Worm (Caenorhabditis elegans): ENCODE data around the gene Y55H10A.2.
A peak's percentile ranks its signal among the peaks of the same experiment; 100 is the strongest.
"Not testable (repeated sequence)": the region's sequence is repeated elsewhere in the genome, so short reads cannot be mapped to it uniquely, and the experiment has no call there.

Y55H10A.2 gene

DNA sequence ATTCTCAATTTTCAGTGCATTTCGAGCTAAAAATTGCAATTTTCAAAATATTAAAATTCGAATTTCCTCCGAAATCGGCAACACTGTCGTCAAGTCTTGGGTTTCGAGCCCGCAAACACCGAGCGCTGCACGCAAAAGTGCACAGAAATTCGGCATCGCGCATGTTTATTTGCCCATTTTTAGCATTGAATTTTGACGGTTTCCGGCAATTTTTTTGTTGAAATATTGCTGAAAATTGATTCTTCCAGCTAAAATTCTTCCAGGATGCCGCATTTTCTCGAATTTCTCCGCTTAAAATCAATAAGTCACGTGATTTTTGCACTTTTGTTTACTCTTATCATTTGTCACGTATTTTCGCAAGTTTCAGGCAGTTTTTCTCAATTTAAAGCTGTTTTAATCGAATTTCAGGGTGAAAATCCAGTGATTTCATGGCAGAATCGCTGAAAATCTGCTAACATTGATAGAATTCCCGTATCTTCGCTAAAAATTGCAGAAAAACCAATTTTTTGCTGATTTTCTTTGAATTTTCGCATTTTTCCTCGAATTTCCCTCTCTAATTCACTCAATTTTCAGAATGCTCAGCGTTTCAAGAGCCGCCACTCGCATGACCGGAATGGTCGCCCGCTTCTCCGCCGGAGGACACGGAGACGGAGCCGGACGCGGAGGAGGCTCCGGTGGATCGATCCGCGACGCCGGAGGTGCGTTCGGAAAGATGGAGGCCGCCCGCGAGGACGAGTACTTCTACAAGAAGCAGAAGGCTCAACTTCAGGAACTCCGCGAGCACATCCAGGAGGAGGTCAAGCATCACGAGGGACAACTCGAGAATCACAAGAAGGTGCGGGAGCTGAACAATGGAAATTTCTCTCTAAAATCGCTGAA, 22.3 kb downstream of the Y55H10A.2 start, which contains the start of gene mai-2:
TSS of gene mai-2 (plus strand) at position 574 of the 879 bp plus-strand sequence.
- TF ChIP-seq ztf-23 (GFP tag; IDR thresholded peaks at IDR 0.05) (no peak), cog-1 (tag; optimal IDR thresholded peaks at IDR 0.05) (no peak), ztf-29 (GFP tag; IDR thresholded peaks at IDR 0.05) (no peak), T22C8.4 (GFP tag; IDR thresholded peaks at IDR 0.05) (no peak), ref-1 (GFP tag; conservative IDR thresholded peaks at IDR 0.05) (no peak), flt-1 (GFP tag; IDR thresholded peaks at IDR 0.05) (no peak), klf-2 (GFP tag; conservative IDR thresholded peaks at IDR 0.05) (no peak), tab-1 (GFP tag; IDR thresholded peaks at IDR 0.05) (no peak), med-1 (GFP tag; optimal IDR thresholded peaks at IDR 0.05; ENCODE audit: insufficient read depth) (no peak)

DNA sequence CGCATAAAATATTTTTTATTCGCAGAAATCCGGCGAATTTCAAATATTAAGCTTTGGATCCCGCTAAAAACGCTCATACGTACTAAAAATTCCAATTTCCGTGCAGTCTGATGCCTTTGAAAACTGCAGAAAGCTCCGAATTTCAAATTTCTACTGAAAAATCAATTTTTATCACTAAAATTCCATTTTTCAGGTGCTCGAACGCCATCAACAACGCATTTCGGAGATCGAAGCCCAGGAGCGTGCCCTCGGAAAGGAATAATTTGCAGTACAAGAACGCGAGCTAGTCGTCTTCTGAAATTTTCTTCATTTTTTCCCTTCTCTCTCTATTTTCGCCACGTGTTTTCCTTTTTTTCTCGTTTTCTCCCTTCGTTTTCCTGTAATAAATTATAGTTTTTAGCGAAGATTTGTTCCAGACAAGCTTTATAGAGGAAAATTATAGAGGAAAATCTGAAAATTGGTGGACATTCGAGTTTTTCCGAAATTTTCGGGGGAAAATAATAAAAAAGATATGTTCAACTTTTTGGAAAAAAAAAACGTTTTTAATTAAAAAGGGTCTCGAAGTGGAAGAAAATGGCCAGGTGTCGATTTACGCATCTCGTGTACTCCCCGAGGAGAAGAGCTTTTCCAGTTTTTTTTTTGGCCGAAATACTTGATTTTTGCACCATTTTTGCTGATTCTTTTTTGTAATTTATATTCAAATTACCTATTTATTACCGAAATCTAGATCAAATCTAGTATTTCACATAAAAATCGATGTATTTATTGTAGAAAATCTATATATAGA, 23.4 kb downstream of the Y55H10A.2 start:
- TF ChIP-seq ref-1 (GFP tag; conservative IDR thresholded peaks at IDR 0.05) (no peak), ztf-23 (GFP tag; IDR thresholded peaks at IDR 0.05) (no peak), med-1 (GFP tag; optimal IDR thresholded peaks at IDR 0.05; ENCODE audit: insufficient read depth) (no peak), ztf-29 (GFP tag; IDR thresholded peaks at IDR 0.05) (no peak), tab-1 (GFP tag; IDR thresholded peaks at IDR 0.05) (no peak), klf-2 (GFP tag; conservative IDR thresholded peaks at IDR 0.05) (no peak), flt-1 (GFP tag; IDR thresholded peaks at IDR 0.05) (no peak), cog-1 (tag; optimal IDR thresholded peaks at IDR 0.05) (no peak), T22C8.4 (GFP tag; IDR thresholded peaks at IDR 0.05) (no peak)

ce11 chrIV:3389999-3390398, 26.7 kb downstream of the Y55H10A.2 start, which contains the start of gene B0546.5:
B0546.5 (minus strand) TSS chrIV:3390099.
- not testable (repeated sequence) for TF ChIP-seq med-1 (GFP tag; optimal IDR thresholded peaks at IDR 0.05; ENCODE audit: insufficient read depth); ztf-29 (GFP tag; IDR thresholded peaks at IDR 0.05); cog-1 (tag; optimal IDR thresholded peaks at IDR 0.05)

DNA sequence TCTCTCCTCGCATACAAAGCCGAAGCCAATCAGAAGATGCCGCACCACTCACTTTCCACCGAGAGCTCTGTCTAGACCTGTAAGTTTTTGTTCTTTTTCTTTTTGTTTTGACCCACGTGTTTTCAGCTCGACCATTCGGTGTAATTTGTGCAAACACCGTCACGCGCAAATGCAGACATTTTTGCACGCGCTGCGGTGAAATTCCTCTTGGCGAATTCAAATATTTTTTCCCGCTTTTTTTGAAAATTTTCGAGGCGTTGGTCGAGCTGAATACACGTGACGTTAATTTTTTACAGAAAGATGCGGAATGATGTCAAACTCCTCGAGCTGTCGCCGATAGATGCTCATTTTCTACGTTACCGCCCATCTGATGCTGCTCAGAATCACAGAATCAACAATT, 30.7 kb downstream of the Y55H10A.2 start, which contains the start of gene C04C3.4:
TSS of gene C04C3.4 (plus strand) at position 301 of the 400 bp plus-strand sequence.
- TF ChIP-seq cog-1 (tag; optimal IDR thresholded peaks at IDR 0.05); ztf-29 (GFP tag; IDR thresholded peaks at IDR 0.05); klf-2 (GFP tag; conservative IDR thresholded peaks at IDR 0.05): not testable (repeated sequence)

DNA sequence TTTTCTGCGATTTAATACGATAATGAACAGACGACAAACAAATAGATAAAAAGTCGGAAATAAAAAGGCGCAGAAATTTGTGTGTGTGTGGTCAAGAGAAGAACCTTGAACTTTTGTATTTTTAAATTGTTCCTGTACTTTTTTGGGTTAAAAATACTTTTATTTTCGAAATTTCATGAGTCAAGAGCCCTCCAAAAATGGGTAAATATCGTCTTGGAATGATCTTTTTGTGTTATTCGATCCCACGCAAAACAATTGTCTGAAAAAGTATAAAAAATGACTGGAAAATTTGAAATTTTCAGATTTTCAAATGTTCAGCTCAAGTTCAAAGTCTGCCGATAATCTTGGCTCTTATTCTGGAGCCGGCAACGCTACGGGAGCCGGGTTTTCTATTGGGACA, 32.3 kb downstream of the Y55H10A.2 start, which contains the start of gene C04C3.14:
TSS of gene C04C3.14 (plus strand) at position 301 of the 400 bp plus-strand sequence.
- TF ChIP-seq med-1 (GFP tag; optimal IDR thresholded peaks at IDR 0.05; ENCODE audit: insufficient read depth), result no peak
- no peak for TF ChIP-seq ztf-23 (GFP tag; IDR thresholded peaks at IDR 0.05)
- TF ChIP-seq ref-1 (GFP tag; conservative IDR thresholded peaks at IDR 0.05), result no peak
- no peak for TF ChIP-seq klf-2 (GFP tag; conservative IDR thresholded peaks at IDR 0.05)
- no peak for TF ChIP-seq ztf-29 (GFP tag; IDR thresholded peaks at IDR 0.05)
- no peak for TF ChIP-seq T22C8.4 (GFP tag; IDR thresholded peaks at IDR 0.05)
- TF ChIP-seq cog-1 (tag; optimal IDR thresholded peaks at IDR 0.05), result no peak
- TF ChIP-seq flt-1 (GFP tag; IDR thresholded peaks at IDR 0.05), result no peak
- TF ChIP-seq tab-1 (GFP tag; IDR thresholded peaks at IDR 0.05), result no peak

- no peak for TF ChIP-seq flt-1 (GFP tag; IDR thresholded peaks at IDR 0.05)
- TF ChIP-seq T22C8.4 (GFP tag; IDR thresholded peaks at IDR 0.05), result no peak
- no peak for TF ChIP-seq klf-2 (GFP tag; conservative IDR thresholded peaks at IDR 0.05)
- no peak for TF ChIP-seq ref-1 (GFP tag; conservative IDR thresholded peaks at IDR 0.05)
- TF ChIP-seq med-1 (GFP tag; optimal IDR thresholded peaks at IDR 0.05; ENCODE audit: insufficient read depth), result no peak
These were observed 34.8 kb downstream of the Y55H10A.2 start for ce11 chrIV:3398078-3398477.

DNA sequence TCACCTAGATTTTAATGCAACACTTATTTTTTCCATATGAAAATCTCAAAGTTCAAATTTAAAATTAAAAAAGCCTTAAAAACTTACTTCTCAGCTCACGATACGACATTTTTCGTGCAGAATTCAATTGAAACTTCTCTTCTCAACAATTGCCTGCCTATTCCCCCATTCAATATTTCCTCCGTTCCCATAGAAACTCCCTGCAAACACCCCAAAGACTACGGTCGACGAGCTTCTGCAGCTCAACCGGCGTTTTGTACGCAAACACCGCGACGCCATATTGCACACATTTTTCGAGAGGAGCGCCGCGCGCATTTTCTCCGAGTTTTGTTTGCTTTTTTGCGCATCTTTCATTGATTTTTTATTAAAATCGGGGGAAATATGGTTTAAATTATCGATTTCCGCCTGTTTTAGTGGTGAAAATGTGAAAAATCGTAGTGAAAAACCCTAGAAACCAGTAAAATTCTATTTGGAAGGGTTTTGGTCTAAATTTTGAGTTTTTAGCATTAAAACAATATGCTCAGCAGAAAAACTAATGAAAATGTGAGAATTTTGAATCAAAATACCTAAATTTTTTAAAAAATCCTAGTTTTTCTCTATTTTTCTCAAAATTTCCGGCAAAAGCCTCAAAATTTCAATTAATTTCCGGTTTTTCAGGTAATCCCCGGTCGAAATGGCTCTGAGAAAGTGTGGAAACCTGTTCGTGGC, 35.8 kb downstream of the Y55H10A.2 start, which contains the start of the genes dyf-3 and pdhb-1:
TSS of gene dyf-3 (minus strand) at position 217 of the 708 bp plus-strand sequence.
TSS of gene pdhb-1 (plus strand) at position 658 of the 708 bp plus-strand sequence.
- TF ChIP-seq ztf-29 (GFP tag; IDR thresholded peaks at IDR 0.05), result peak; percentile 84
- 0 out of 2 replicates have a peak, but pooled peaks have one; percentile 41 for TF ChIP-seq tab-1 (GFP tag; IDR thresholded peaks at IDR 0.05)
- no peak for TF ChIP-seq cog-1 (tag; optimal IDR thresholded peaks at IDR 0.05)

ce11 chrIV:3400941-3401340, 37.6 kb downstream of the Y55H10A.2 start:
- TF ChIP-seq flt-1 (GFP tag; IDR thresholded peaks at IDR 0.05), result no peak
- TF ChIP-seq klf-2 (GFP tag; conservative IDR thresholded peaks at IDR 0.05), result no peak
- no peak for TF ChIP-seq tab-1 (GFP tag; IDR thresholded peaks at IDR 0.05)
- TF ChIP-seq ztf-23 (GFP tag; IDR thresholded peaks at IDR 0.05), result no peak
- no peak for TF ChIP-seq cog-1 (tag; optimal IDR thresholded peaks at IDR 0.05)
- no peak for TF ChIP-seq T22C8.4 (GFP tag; IDR thresholded peaks at IDR 0.05)
- TF ChIP-seq med-1 (GFP tag; optimal IDR thresholded peaks at IDR 0.05; ENCODE audit: insufficient read depth), result no peak
- TF ChIP-seq ref-1 (GFP tag; conservative IDR thresholded peaks at IDR 0.05), result no peak
- no peak for TF ChIP-seq ztf-29 (GFP tag; IDR thresholded peaks at IDR 0.05)

ce11 chrIV:3415383-3415782, 52.1 kb downstream of the Y55H10A.2 start, which contains the start of gene lgc-9:
lgc-9 (plus strand) TSS chrIV:3415683.
- no peak for TF ChIP-seq cog-1 (tag; optimal IDR thresholded peaks at IDR 0.05)
- no peak for TF ChIP-seq T22C8.4 (GFP tag; IDR thresholded peaks at IDR 0.05)
- TF ChIP-seq ztf-23 (GFP tag; IDR thresholded peaks at IDR 0.05), result no peak
- no peak for TF ChIP-seq ztf-29 (GFP tag; IDR thresholded peaks at IDR 0.05)

Measured in whole organism, midembryonic.